Fruit fly (Drosophila melanogaster) S2 (cell line): ENCODE results near the gene CG13950.

Experiments used
- CG8478 ChIP-seq: fragments of >200 bp; optimal IDR thresholded peaks from 2 replicates; lab custom pipeline; 2018
- CTCF ChIP-seq, 2 experiments: fragments of >200 bp; optimal IDR thresholded peaks; 2 replicates each; lab custom pipeline; 2018

dm6 chr2L:843850-844791 is 15.9 kb upstream of the CG13950 start:
- TF ChIP-seq CTCF (optimal IDR thresholded peaks at IDR 0.05; lab: Kevin White, UChicago) (no peak), CG8478 (lab: Kevin White, UChicago) (no peak)
